Worm (Caenorhabditis elegans) whole organism, young adult: ENCODE measurements around the gene acs-4.
A peak's percentile ranks its signal among the peaks of the same experiment; 100 is the strongest.

Experiments
- B0261.1 ChIP-seq: sonication (generic microtip); optimal IDR thresholded peaks from 2 replicates; lab custom pipeline; 2016; ENCODE audit warnings: mild to moderate bottlenecking, missing genetic modification characterization, moderate library complexity, missing compliant biosample characterization
- D2030.7 ChIP-seq: fragments of 200-800 bp; sonication (Bioruptor generic); IDR thresholded peaks from 2 replicates; pipeline ENCODE4 v1.3.6; 2022; ENCODE audit warnings: missing genetic modification reagents, missing genetic modification characterization, missing compliant biosample characterization
- F22D6.2 ChIP-seq: sonication (generic microtip); optimal IDR thresholded peaks from 2 replicates; lab custom pipeline; 2016; ENCODE audit warnings: mild to moderate bottlenecking, missing genetic modification characterization, missing compliant biosample characterization
- F23B12.7 ChIP-seq: sonication (generic microtip); optimal IDR thresholded peaks from 2 replicates; lab custom pipeline; 2017; ENCODE audit warnings: missing genetic modification characterization, mild to moderate bottlenecking, missing compliant biosample characterization, antibody characterized with exemption, moderate library complexity; ENCODE audit not compliant: insufficient read depth
- F52B5.7 ChIP-seq: sonication (generic microtip); optimal IDR thresholded peaks from 2 replicates; lab custom pipeline; 2016; ENCODE audit warnings: mild to moderate bottlenecking, missing genetic modification characterization, missing compliant biosample characterization
- F55B11.4 ChIP-seq: sonication (generic microtip); optimal IDR thresholded peaks from 2 replicates; lab custom pipeline; 2016; ENCODE audit warnings: missing compliant biosample characterization, missing genetic modification characterization, borderline replicate concordance; ENCODE audit not compliant: insufficient read depth
- F57A8.1 ChIP-seq: fragments of 200-800 bp; sonication (Bioruptor generic); optimal IDR thresholded peaks from 2 replicates; lab custom pipeline; 2018; ENCODE audit warnings: mild to moderate bottlenecking, missing genetic modification characterization, moderate library complexity, missing compliant biosample characterization
- T26A5.8 ChIP-seq: sonication (generic microtip); optimal IDR thresholded peaks from 2 replicates; lab custom pipeline; 2016; ENCODE audit warnings: missing genetic modification characterization, missing compliant biosample characterization
- Y67H2A.10 ChIP-seq: fragments of 200-800 bp; sonication (Bioruptor generic); conservative IDR thresholded peaks from 2 replicates; pipeline ENCODE4 v1.3.6; 2022; ENCODE audit warnings: missing genetic modification reagents, missing genetic modification characterization, missing compliant biosample characterization
- ZK185.1 ChIP-seq: sonication (generic microtip); optimal IDR thresholded peaks from 2 replicates; lab custom pipeline; 2016; ENCODE audit warnings: mild to moderate bottlenecking, missing genetic modification characterization, missing compliant biosample characterization; ENCODE audit not compliant: poor library complexity, severe bottlenecking
- ama-1 ChIP-seq, 3 experiments: fragments of 150-350 bp in 1 of 3; sonication (generic microtip) in 2 of 3; optimal IDR thresholded peaks; 2 replicates each; lab custom pipeline; 2014 to 2018; ENCODE audit warnings: missing biosample characterization in 2 of 3, missing genetic modification characterization in 2 of 3, missing genetic modification reagents in 2 of 3
- aptf-3 ChIP-seq: fragments of 200-800 bp; sonication (Bioruptor generic); IDR thresholded peaks from 2 replicates; pipeline ENCODE4 v1.3.6; 2022; ENCODE audit warnings: missing genetic modification characterization, missing compliant biosample characterization
- athp-1 ChIP-seq: sonication (generic microtip); optimal IDR thresholded peaks from 2 replicates; lab custom pipeline; 2017; ENCODE audit warnings: mild to moderate bottlenecking, missing genetic modification characterization, missing compliant biosample characterization
- attf-5 ChIP-seq: fragments of 200-800 bp; sonication (Bioruptor generic); optimal IDR thresholded peaks from 2 replicates; lab custom pipeline; 2018; ENCODE audit warnings: mild to moderate bottlenecking, missing genetic modification characterization, missing compliant biosample characterization
- bed-1 ChIP-seq: fragments of 200-800 bp; sonication (Bioruptor generic); IDR thresholded peaks from 2 replicates; pipeline ENCODE4 v1.3.6; 2022; ENCODE audit warnings: missing genetic modification reagents, missing genetic modification characterization, missing compliant biosample characterization
- ccch-3 ChIP-seq: fragments of 200-800 bp; sonication (Bioruptor generic); optimal IDR thresholded peaks from 2 replicates; lab custom pipeline; 2018; ENCODE audit warnings: mild to moderate bottlenecking, missing genetic modification characterization, missing compliant biosample characterization
- ceh-40 ChIP-seq: fragments of 200-800 bp; sonication (Bioruptor generic); IDR thresholded peaks from 2 replicates; pipeline ENCODE4 v1.3.6; 2022; ENCODE audit warnings: missing genetic modification characterization, missing compliant biosample characterization
- ceh-58 ChIP-seq: fragments of 200-800 bp; sonication (Bioruptor generic); IDR thresholded peaks from 2 replicates; pipeline ENCODE4 v1.3.6; 2022; ENCODE audit warnings: missing genetic modification characterization, missing compliant biosample characterization
- ceh-79 ChIP-seq: sonication (generic microtip); optimal IDR thresholded peaks from 2 replicates; lab custom pipeline; 2017; ENCODE audit warnings: mild to moderate bottlenecking, missing genetic modification characterization, missing compliant biosample characterization
- ceh-91 ChIP-seq: fragments of 200-800 bp; sonication (Bioruptor generic); IDR thresholded peaks from 2 replicates; pipeline ENCODE4 v1.3.6; 2022; ENCODE audit warnings: missing genetic modification reagents, missing genetic modification characterization, missing compliant biosample characterization
- dox-1 ChIP-seq: fragments of 200-800 bp; sonication (Bioruptor generic); IDR thresholded peaks from 2 replicates; pipeline ENCODE4 v1.3.6; 2022; ENCODE audit warnings: missing genetic modification reagents, missing genetic modification characterization, missing compliant biosample characterization
- dpl-1 ChIP-seq: fragments of 150-350 bp; optimal IDR thresholded peaks from 2 replicates; lab custom pipeline; 2014; ENCODE audit warnings: missing biosample characterization, missing genetic modification reagents, missing genetic modification characterization
- egl-18 ChIP-seq: fragments of 200-800 bp; sonication (Bioruptor generic); IDR thresholded peaks from 2 replicates; pipeline ENCODE4 v1.3.6; 2022; ENCODE audit warnings: missing genetic modification reagents, missing genetic modification characterization, missing compliant biosample characterization
- egl-44 ChIP-seq: fragments of 200-800 bp; sonication (Bioruptor generic); IDR thresholded peaks from 2 replicates; pipeline ENCODE4 v1.3.6; 2022; ENCODE audit warnings: missing genetic modification reagents, missing genetic modification characterization, missing compliant biosample characterization
- egrh-3 ChIP-seq: fragments of 200-800 bp; sonication (Bioruptor generic); IDR thresholded peaks from 2 replicates; pipeline ENCODE4 v1.3.6; 2022; ENCODE audit warnings: missing genetic modification reagents, missing genetic modification characterization, missing compliant biosample characterization
- him-1 ChIP-seq: sonication (generic microtip); optimal IDR thresholded peaks from 2 replicates; lab custom pipeline; 2016; ENCODE audit warnings: missing genotype, missing genetic modification reagents, missing genetic modification characterization, missing compliant biosample characterization
- hmg-1.2 ChIP-seq: fragments of 200-800 bp; sonication (Bioruptor generic); IDR thresholded peaks from 2 replicates; pipeline ENCODE4 v1.3.6; 2022; ENCODE audit warnings: missing genetic modification reagents, missing genetic modification characterization, missing compliant biosample characterization
- hsf-1 ChIP-seq: fragments of 200-800 bp; sonication (Bioruptor generic); IDR thresholded peaks from 2 replicates; pipeline ENCODE4 v1.3.6; 2022; ENCODE audit warnings: missing genetic modification reagents, missing genetic modification characterization, missing compliant biosample characterization
- lag-1 ChIP-seq: fragments of 200-800 bp; sonication (Bioruptor generic); IDR thresholded peaks from 2 replicates; pipeline ENCODE4 v1.3.6; 2022; ENCODE audit warnings: missing genetic modification reagents, missing genetic modification characterization, missing compliant biosample characterization
- let-526 ChIP-seq: fragments of 200-800 bp; sonication (Bioruptor generic); IDR thresholded peaks from 2 replicates; pipeline ENCODE4 v1.3.6; 2022; ENCODE audit warnings: missing genetic modification reagents, missing genetic modification characterization, missing compliant biosample characterization
- lin-26 ChIP-seq: fragments of 200-800 bp; sonication (Bioruptor generic); IDR thresholded peaks from 2 replicates; pipeline ENCODE4 v1.3.6; 2022; ENCODE audit warnings: missing genetic modification reagents, missing genetic modification characterization, missing compliant biosample characterization
- lin-54 ChIP-seq: fragments of 200-800 bp; sonication (Bioruptor generic); optimal IDR thresholded peaks from 2 replicates; lab custom pipeline; 2018; ENCODE audit warnings: mild to moderate bottlenecking, missing genetic modification characterization, missing compliant biosample characterization
- lsl-1 ChIP-seq: fragments of 200-800 bp; sonication (Bioruptor generic); optimal IDR thresholded peaks from 2 replicates; lab custom pipeline; 2018; ENCODE audit warnings: mild to moderate bottlenecking, missing genetic modification characterization, moderate library complexity, missing compliant biosample characterization
- madf-10 ChIP-seq: sonication (generic microtip); optimal IDR thresholded peaks from 2 replicates; lab custom pipeline; 2016; ENCODE audit warnings: mild to moderate bottlenecking, missing genetic modification characterization, missing compliant biosample characterization
- madf-3 ChIP-seq: fragments of 200-800 bp; sonication (Bioruptor generic); IDR thresholded peaks from 2 replicates; pipeline ENCODE4 v1.3.6; 2022; ENCODE audit warnings: missing genetic modification reagents, missing genetic modification characterization, missing compliant biosample characterization
- mes-4 ChIP-seq: sonication (generic microtip); optimal IDR thresholded peaks from 2 replicates; lab custom pipeline; 2016; ENCODE audit warnings: missing genotype, missing genetic modification characterization, missing compliant biosample characterization
- nhr-120 ChIP-seq: fragments of 200-800 bp; sonication (Bioruptor generic); IDR thresholded peaks from 2 replicates; pipeline ENCODE4 v1.3.6; 2022; ENCODE audit warnings: missing genetic modification characterization, missing compliant biosample characterization
- repo-1 ChIP-seq: sonication (generic microtip); optimal IDR thresholded peaks from 2 replicates; lab custom pipeline; 2017; ENCODE audit warnings: mild to moderate bottlenecking, missing genetic modification characterization, missing compliant biosample characterization
- rpc-1 ChIP-seq, 2 experiments: fragments of 150-350 bp in 1 of 2; sonication (generic microtip) in 1 of 2; optimal IDR thresholded peaks; 2 replicates each; lab custom pipeline; 2014 to 2018; ENCODE audit warnings: missing biosample characterization in 1 of 2, missing genetic modification characterization in 1 of 2, missing genetic modification reagents in 1 of 2, missing genotype in 1 of 2
- snpc-1.1 ChIP-seq: sonication (generic microtip); optimal IDR thresholded peaks from 2 replicates; lab custom pipeline; 2017; ENCODE audit warnings: missing genetic modification characterization, mild to moderate bottlenecking, missing compliant biosample characterization, antibody characterized with exemption, moderate library complexity, missing genotype, missing genetic modification reagents; ENCODE audit not compliant: insufficient read depth
- snpc-3.4 ChIP-seq: sonication (generic microtip); optimal IDR thresholded peaks from 2 replicates; lab custom pipeline; 2017; ENCODE audit warnings: missing genetic modification characterization, mild to moderate bottlenecking, missing compliant biosample characterization, antibody characterized with exemption, moderate library complexity, missing genotype, missing genetic modification reagents
- somi-1 ChIP-seq: fragments of 200-800 bp; sonication (Bioruptor generic); optimal IDR thresholded peaks from 2 replicates; lab custom pipeline; 2018; ENCODE audit warnings: mild to moderate bottlenecking, missing genetic modification characterization, missing compliant biosample characterization
- sptf-2 ChIP-seq: fragments of 200-800 bp; sonication (Bioruptor generic); optimal IDR thresholded peaks from 2 replicates; lab custom pipeline; 2018; ENCODE audit warnings: mild to moderate bottlenecking, missing genetic modification characterization, missing compliant biosample characterization
- tlf-1 ChIP-seq: fragments of 200-800 bp; sonication (Bioruptor generic); optimal IDR thresholded peaks from 2 replicates; lab custom pipeline; 2018; ENCODE audit warnings: mild to moderate bottlenecking, missing genetic modification characterization, missing compliant biosample characterization
- xnd-1 ChIP-seq: sonication (generic microtip); optimal IDR thresholded peaks from 2 replicates; lab custom pipeline; 2016; ENCODE audit warnings: missing genotype, missing genetic modification reagents, missing genetic modification characterization, missing compliant biosample characterization
- ztf-25 ChIP-seq: fragments of 200-800 bp; sonication (Bioruptor generic); IDR thresholded peaks from 2 replicates; pipeline ENCODE4 v1.3.6; 2022; ENCODE audit warnings: missing genetic modification reagents, missing genetic modification characterization, missing compliant biosample characterization
- ztf-26 ChIP-seq: sonication (generic microtip); optimal IDR thresholded peaks from 2 replicates; lab custom pipeline; 2017; ENCODE audit warnings: missing genetic modification characterization, missing compliant biosample characterization
- ztf-3 ChIP-seq: fragments of 200-800 bp; sonication (Bioruptor generic); optimal IDR thresholded peaks from 2 replicates; lab custom pipeline; 2018; ENCODE audit warnings: mild to moderate bottlenecking, missing genetic modification characterization, missing compliant biosample characterization

acs-4 gene

DNA sequence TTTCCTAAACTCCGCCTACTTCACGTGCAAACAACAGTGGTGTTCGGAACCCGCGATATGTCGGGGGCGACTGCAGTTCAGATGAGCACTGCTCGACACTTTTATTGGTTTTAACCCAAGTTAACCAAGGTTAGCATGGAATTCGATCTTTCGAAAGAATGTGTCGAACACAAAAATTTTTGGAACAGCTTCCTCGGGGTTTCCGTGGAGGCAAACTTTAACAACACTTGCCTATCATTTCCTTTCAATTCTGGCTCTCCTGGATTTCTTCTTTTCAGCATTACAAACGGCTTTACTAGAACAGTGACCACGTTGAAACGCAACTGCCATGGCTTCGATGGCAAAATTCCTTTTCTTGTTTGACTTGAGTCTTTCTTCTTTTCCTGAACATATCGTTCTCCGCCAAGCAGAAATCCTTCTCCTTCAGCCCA lies 26.3 kb upstream of the acs-4 start (continued):
- TF ChIP-seq lsl-1 (GFP tag; lab: Kevin White, UChicago) (peak; percentile 70), ZK185.1 (tag; lab: Kevin White, UChicago) (no peak), egl-44 (GFP tag; lab: Robert Waterston, UW) (0 out of 2 replicates have a peak, but pooled peaks have one; percentile 18), ceh-79 (tag; lab: Kevin White, UChicago) (peak; percentile 41), ccch-3 (no peak), tlf-1 (peak; percentile 76), F22D6.2 (tag; lab: Kevin White, UChicago) (peak; percentile 28), lin-26 (peak; percentile 67), ztf-26 (tag; lab: Kevin White, UChicago) (peak; percentile 1), hmg-1.2 (GFP tag; lab: Robert Waterston, UW) (peak; percentile 93), bed-1 (GFP tag; lab: Robert Waterston, UW) (no peak), egl-18 (GFP tag; lab: Robert Waterston, UW) (0 out of 2 replicates have a peak, but pooled peaks have one; percentile 32), B0261.1 (tag; lab: Kevin White, UChicago) (peak; percentile 3), repo-1 (peak; percentile 89), snpc-3.4 (tag; lab: Kevin White, UChicago) (peak; percentile 99), F55B11.4 (tag; lab: Kevin White, UChicago) (no peak), madf-3 (no peak), him-1 (tag; lab: Kevin White, UChicago) (peak; percentile 91), dpl-1 (GFP tag; lab: Kevin White, UChicago) (no peak), ceh-91 (no peak), F57A8.1 (no peak), ztf-25 (GFP tag; lab: Robert Waterston, UW) (0 out of 2 replicates have a peak, but pooled peaks have one; percentile 36), F23B12.7 (peak; percentile 75), snpc-1.1 (tag; lab: Kevin White, UChicago) (peak; percentile 100), ztf-3 (GFP tag; lab: Kevin White, UChicago) (no peak), madf-10 (peak; percentile 67), xnd-1 (tag; lab: Kevin White, UChicago) (peak; percentile 22), ceh-58 (GFP tag; lab: Robert Waterston, UW) (no peak), lag-1 (no peak), D2030.7 (GFP tag; lab: Robert Waterston, UW) (peak; percentile 97), aptf-3 (GFP tag; lab: Robert Waterston, UW) (no peak), dox-1 (GFP tag; lab: Robert Waterston, UW) (peak; percentile 90), somi-1 (no peak), rpc-1 (optimal IDR thresholded peaks at IDR 0.05; lab: Kevin White, UChicago) (no peak), rpc-1 (tag; optimal IDR thresholded peaks at IDR 0.05; lab: Kevin White, UChicago) (peak; percentile 9), attf-5 (GFP tag; lab: Kevin White, UChicago) (peak; percentile 21), ama-1 (optimal IDR thresholded peaks at IDR 0.05; lab: Kevin White, UChicago) (peak; percentile 82), ama-1 (GFP tag; optimal IDR thresholded peaks at IDR 0.05; lab: Kevin White, UChicago) (no peak), egrh-3 (GFP tag; lab: Robert Waterston, UW) (peak; percentile 38; the same call in 1 of the 2 replicates), athp-1 (tag; lab: Kevin White, UChicago) (peak; percentile 47), sptf-2 (GFP tag; lab: Kevin White, UChicago) (no peak), hsf-1 (GFP tag; lab: Robert Waterston, UW) (peak; percentile 75), Y67H2A.10 (no peak), T26A5.8 (peak; percentile 13), mes-4 (tag; lab: Kevin White, UChicago) (peak; percentile 1), ceh-40 (GFP tag; lab: Robert Waterston, UW) (no peak), let-526 (GFP tag; lab: Robert Waterston, UW) (no peak), lin-54 (GFP tag; lab: Kevin White, UChicago) (peak; percentile 82), nhr-120 (GFP tag; lab: Robert Waterston, UW) (no peak), F52B5.7 (tag; lab: Kevin White, UChicago) (peak; percentile 35)
